8 worm cellular contexts compared by ENCODE assay signal in genomic region chrV:12353505-12353904, ce11.
A peak's percentile ranks its signal among the peaks of the same experiment; 100 is the strongest.
TF ChIP-seq lines count a peak whose summit lies in the region.

No protein-coding gene starts in this region.

TF ChIP-seq in whole organism, L1 larva, 84 proteins besides CTCF, POLR2A, EP300 and RAD21 (continues in another document):
- TF ChIP-seq mep-1 (tag; optimal IDR thresholded peaks at IDR 0.05; lab: Kevin White, UChicago) (no peak), irx-1 (tag; optimal IDR thresholded peaks at IDR 0.05; lab: Kevin White, UChicago) (no peak), nhr-12 (tag; optimal IDR thresholded peaks at IDR 0.05; lab: Kevin White, UChicago) (no peak), C04F5.9 (tag; optimal IDR thresholded peaks at IDR 0.05; lab: Kevin White, UChicago) (no peak), hlh-17 (GFP tag; optimal IDR thresholded peaks at IDR 0.05; lab: Kevin White, UChicago; ENCODE audit: borderline replicate concordance) (no peak), pax-3 (tag; optimal IDR thresholded peaks at IDR 0.05; lab: Kevin White, UChicago) (no peak), dpl-1 (GFP tag; optimal IDR thresholded peaks at IDR 0.05; lab: Kevin White, UChicago) (no peak), lin-13 (GFP tag; optimal IDR thresholded peaks at IDR 0.05; lab: Kevin White, UChicago) (no peak), ceh-8 (GFP tag; optimal IDR thresholded peaks at IDR 0.05; lab: Kevin White, UChicago) (peak; percentile 79), unc-130 (tag; optimal IDR thresholded peaks at IDR 0.05; lab: Kevin White, UChicago) (no peak)

TF ChIP-seq in whole organism, L3 larva, 47 proteins besides CTCF, POLR2A, EP300 and RAD21:
- peak; percentile 25 for TF ChIP-seq nhr-43 (tag; optimal IDR thresholded peaks at IDR 0.05; lab: Kevin White, UChicago; ENCODE audit: poor library complexity, severe bottlenecking)
- TF ChIP-seq ceh-16 (tag; optimal IDR thresholded peaks at IDR 0.05; lab: Kevin White, UChicago): no peak

TF ChIP-seq in whole organism, L4 larva, 104 proteins besides CTCF, POLR2A, EP300 and RAD21:
- no peak; the same call in 1 of the 2 replicates for TF ChIP-seq lim-7 (GFP tag; IDR thresholded peaks at IDR 0.05; lab: Robert Waterston, UW)
- TF ChIP-seq D1046.2 (GFP tag; IDR thresholded peaks at IDR 0.05; lab: Robert Waterston, UW): 0 out of 2 replicates have a peak, but pooled peaks have one; percentile 24
- TF ChIP-seq egl-27 (tag; optimal IDR thresholded peaks at IDR 0.05; lab: Kevin White, UChicago): no peak
- TF ChIP-seq saeg-2 (GFP tag; IDR thresholded peaks at IDR 0.05; lab: Robert Waterston, UW): no peak
- no peak for TF ChIP-seq T20F7.1 (GFP tag; optimal IDR thresholded peaks at IDR 0.05; lab: Kevin White, UChicago)
- peak; percentile 79 for TF ChIP-seq aha-1 (tag; lab: Kevin White, UChicago)
- TF ChIP-seq set-16 (GFP tag; IDR thresholded peaks at IDR 0.05; lab: Robert Waterston, UW): peak; percentile 99
- no peak for TF ChIP-seq lin-13 (GFP tag; optimal IDR thresholded peaks at IDR 0.05; lab: Kevin White, UChicago)
- peak; percentile 32 for TF ChIP-seq mxl-3 (GFP tag; optimal IDR thresholded peaks at IDR 0.05; lab: Kevin White, UChicago)
- peak in 1 of 2 experiments; percentile 1 for TF ChIP-seq unc-62 (GFP tag; optimal IDR thresholded peaks at IDR 0.05 in 1 of 2; lab: Kevin White, UChicago)
- TF ChIP-seq unc-62 (tag; optimal IDR thresholded peaks at IDR 0.05; lab: Kevin White, UChicago): no peak
- TF ChIP-seq ces-1 (GFP tag; optimal IDR thresholded peaks at IDR 0.05; lab: Kevin White, UChicago): no peak
- TF ChIP-seq hlh-11 (tag; optimal IDR thresholded peaks at IDR 0.05; lab: Kevin White, UChicago): peak; percentile 33

TF ChIP-seq in whole organism, early embryonic, 17 proteins besides CTCF, POLR2A, EP300 and RAD21 (continues in another document):
- TF ChIP-seq sea-1 (GFP tag; conservative IDR thresholded peaks at IDR 0.05; lab: Robert Waterston, UW) (no peak), hmg-4 (GFP tag; optimal IDR thresholded peaks at IDR 0.05; lab: Kevin White, UChicago) (no peak), ets-7 (tag; optimal IDR thresholded peaks at IDR 0.05; lab: Kevin White, UChicago) (no peak), tbx-11 (GFP tag; IDR thresholded peaks at IDR 0.05; lab: Robert Waterston, UW) (no peak; the same call in 1 of the 2 replicates), tbx-37 (GFP tag; conservative IDR thresholded peaks at IDR 0.05; lab: Robert Waterston, UW) (no peak), tra-4 (tag; optimal IDR thresholded peaks at IDR 0.05; lab: Kevin White, UChicago) (no peak), ceh-13 (GFP tag; optimal IDR thresholded peaks at IDR 0.05; lab: Kevin White, UChicago) (no peak), hnd-1 (tag; optimal IDR thresholded peaks at IDR 0.05; lab: Kevin White, UChicago) (no peak), F13C5.2 (tag; optimal IDR thresholded peaks at IDR 0.05; lab: Kevin White, UChicago) (no peak), scrt-1 (GFP tag; IDR thresholded peaks at IDR 0.05; lab: Robert Waterston, UW) (0 out of 2 replicates have a peak, but pooled peaks have one; percentile 5), aly-1 (tag; optimal IDR thresholded peaks at IDR 0.05; lab: Kevin White, UChicago) (peak; percentile 10), pes-1 (GFP tag; IDR thresholded peaks at IDR 0.05; lab: Robert Waterston, UW) (peak; percentile 21; the same call in 1 of the 2 replicates), ama-1 (optimal IDR thresholded peaks at IDR 0.05; lab: Kevin White, UChicago) (no peak)

TF ChIP-seq in whole organism, late embryonic, 69 proteins besides CTCF, POLR2A, EP300 and RAD21:
- TF ChIP-seq hlh-6 (tag; optimal IDR thresholded peaks at IDR 0.05; lab: Kevin White, UChicago) (peak; percentile 53), dmd-4 (tag; optimal IDR thresholded peaks at IDR 0.05; lab: Kevin White, UChicago; ENCODE audit: borderline replicate concordance) (peak; percentile 7), sdc-2 (tag; optimal IDR thresholded peaks at IDR 0.05; lab: Kevin White, UChicago) (peak; percentile 18), ceh-18 (tag; optimal IDR thresholded peaks at IDR 0.05; lab: Kevin White, UChicago) (no peak), fkh-6 (tag; optimal IDR thresholded peaks at IDR 0.05; lab: Kevin White, UChicago) (peak; percentile 11), ttx-3 (tag; optimal IDR thresholded peaks at IDR 0.05; lab: Kevin White, UChicago) (no peak)

TF ChIP-seq in whole organism, midembryonic, 9 proteins besides CTCF, POLR2A, EP300 and RAD21:
- TF ChIP-seq klf-2 (GFP tag; conservative IDR thresholded peaks at IDR 0.05; lab: Robert Waterston, UW) (no peak), ztf-29 (GFP tag; IDR thresholded peaks at IDR 0.05; lab: Robert Waterston, UW) (peak; percentile 12; the same call in 1 of the 2 replicates), T22C8.4 (GFP tag; IDR thresholded peaks at IDR 0.05; lab: Robert Waterston, UW) (peak; percentile 43; the same call in 1 of the 2 replicates)

TF ChIP-seq in whole organism, mixed stage, embryonic, 35 proteins besides CTCF, POLR2A, EP300 and RAD21:
- TF ChIP-seq mep-1 (tag; optimal IDR thresholded peaks at IDR 0.05; lab: Kevin White, UChicago) (no peak), sem-2 (GFP tag; optimal IDR thresholded peaks at IDR 0.05; lab: Kevin White, UChicago) (no peak), mls-2 (tag; optimal IDR thresholded peaks at IDR 0.05; lab: Kevin White, UChicago) (peak; percentile 44)
TF ChIP-seq in whole organism, mixed stage, embryonic: peak in this region for 1.

TF ChIP-seq in whole organism, young adult, 124 proteins besides CTCF, POLR2A, EP300 and RAD21:
- no peak for TF ChIP-seq Y56A3A.18 (GFP tag; IDR thresholded peaks at IDR 0.05; lab: Robert Waterston, UW)
- TF ChIP-seq F37B4.10 (GFP tag; IDR thresholded peaks at IDR 0.05; lab: Robert Waterston, UW): no peak
- no peak for TF ChIP-seq F10E7.11 (tag; optimal IDR thresholded peaks at IDR 0.05; lab: Kevin White, UChicago)
- TF ChIP-seq mcd-1 (GFP tag; IDR thresholded peaks at IDR 0.05; lab: Robert Waterston, UW): peak; percentile 52; the same call in 1 of the 2 replicates
- TF ChIP-seq tlf-1 (GFP tag; optimal IDR thresholded peaks at IDR 0.05; lab: Kevin White, UChicago): no peak
- no peak for TF ChIP-seq ZK185.1 (tag; optimal IDR thresholded peaks at IDR 0.05; lab: Kevin White, UChicago; ENCODE audit: poor library complexity, severe bottlenecking)
- TF ChIP-seq zfh-2 (GFP tag; conservative IDR thresholded peaks at IDR 0.05; lab: Robert Waterston, UW): peak; percentile 97
- peak; percentile 99 for TF ChIP-seq egrh-3 (GFP tag; IDR thresholded peaks at IDR 0.05; lab: Robert Waterston, UW)
- TF ChIP-seq F55B11.4 (tag; optimal IDR thresholded peaks at IDR 0.05; lab: Kevin White, UChicago; ENCODE audit: borderline replicate concordance, insufficient read depth): no peak
- TF ChIP-seq nhr-179 (tag; optimal IDR thresholded peaks at IDR 0.05; lab: Kevin White, UChicago): no peak
- TF ChIP-seq madf-6 (GFP tag; IDR thresholded peaks at IDR 0.05; lab: Robert Waterston, UW): no peak
- no peak for TF ChIP-seq nhr-120 (GFP tag; IDR thresholded peaks at IDR 0.05; lab: Robert Waterston, UW)
- TF ChIP-seq Y53F4B.3 (GFP tag; IDR thresholded peaks at IDR 0.05; lab: Robert Waterston, UW): no peak
- TF ChIP-seq ztf-6 (GFP tag; IDR thresholded peaks at IDR 0.05; lab: Robert Waterston, UW): no peak
- TF ChIP-seq madf-3 (GFP tag; IDR thresholded peaks at IDR 0.05; lab: Robert Waterston, UW): no peak
- TF ChIP-seq athp-1 (tag; optimal IDR thresholded peaks at IDR 0.05; lab: Kevin White, UChicago): no peak
- no peak for TF ChIP-seq zim-3 (tag; optimal IDR thresholded peaks at IDR 0.05; lab: Kevin White, UChicago)
- no peak for TF ChIP-seq attf-6 (GFP tag; IDR thresholded peaks at IDR 0.05; lab: Robert Waterston, UW)
- no peak for TF ChIP-seq tbx-9 (tag; optimal IDR thresholded peaks at IDR 0.05; lab: Kevin White, UChicago; ENCODE audit: borderline replicate concordance)
- TF ChIP-seq ets-4 (GFP tag; optimal IDR thresholded peaks at IDR 0.05; lab: Kevin White, UChicago): no peak
- no peak for TF ChIP-seq nfya-1 (tag; optimal IDR thresholded peaks at IDR 0.05; lab: Kevin White, UChicago; ENCODE audit: borderline replicate concordance, insufficient read depth)
- no peak for TF ChIP-seq F57A8.1 (GFP tag; optimal IDR thresholded peaks at IDR 0.05; lab: Kevin White, UChicago)
- 0 out of 2 replicates have a peak, but pooled peaks have one; percentile 47 for TF ChIP-seq ztf-28 (GFP tag; IDR thresholded peaks at IDR 0.05; lab: Robert Waterston, UW)
